Fruit fly (Drosophila melanogaster): ENCODE measurements around the gene abd-A.
A peak's percentile ranks its signal among the peaks of the same experiment; 100 is the strongest.

Gene abd-A

DNA sequence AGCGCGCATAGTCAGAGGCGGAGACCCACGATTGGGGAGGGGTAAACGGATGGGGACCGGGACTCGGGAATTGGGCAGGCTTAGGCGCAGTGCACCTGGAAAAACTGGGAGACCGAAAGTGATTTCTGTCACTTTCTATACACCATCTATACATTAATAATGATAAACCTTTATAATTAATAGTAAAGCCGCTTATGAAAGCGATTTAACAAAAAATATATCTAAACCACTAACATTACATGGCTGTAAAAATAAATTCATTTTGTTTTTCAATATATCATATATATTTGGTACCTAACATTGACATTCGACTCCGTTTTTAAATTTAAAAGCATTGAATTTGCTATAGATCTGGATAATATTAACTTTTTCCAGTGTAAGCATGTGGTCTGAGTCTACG lies 28.9 kb downstream of the abd-A start:
- peak; percentile 42 for TF ChIP-seq lmd (GFP tag; IDR thresholded peaks at IDR 0.05)
- TF ChIP-seq otp (GFP tag; IDR thresholded peaks at IDR 0.05): no peak
- no peak for TF ChIP-seq CG9932 (GFP tag; IDR thresholded peaks at IDR 0.05)
- peak; percentile 11 for TF ChIP-seq CG18599 (GFP tag; optimal IDR thresholded peaks at IDR 0.05)
- TF ChIP-seq ken (GFP tag; IDR thresholded peaks at IDR 0.05): no peak
- no peak for TF ChIP-seq CG1603 (tag; optimal IDR thresholded peaks at IDR 0.05)
- peak; percentile 61 for TF ChIP-seq dmrt99B (tag; optimal IDR thresholded peaks at IDR 0.05)
- TF ChIP-seq dysf (GFP tag; IDR thresholded peaks at IDR 0.05): peak; percentile 54; the same call in 2 of the 3 replicates
- TF ChIP-seq CG14441 (GFP tag; IDR thresholded peaks at IDR 0.05): 0 out of 2 replicates have a peak, but pooled peaks have one; percentile 19
- TF ChIP-seq CG9817 (tag; optimal IDR thresholded peaks at IDR 0.05): no peak
- TF ChIP-seq rib (GFP tag; IDR thresholded peaks at IDR 0.05): no peak
- TF ChIP-seq Lim3 (GFP tag; IDR thresholded peaks at IDR 0.05): no peak
- peak; percentile 56 for TF ChIP-seq Xrp1 (GFP tag; IDR thresholded peaks at IDR 0.05)
- no peak for TF ChIP-seq CrebB (tag; optimal IDR thresholded peaks at IDR 0.05)
- no peak for TF ChIP-seq Sin3A (optimal IDR thresholded peaks at IDR 0.05)
- TF ChIP-seq Abd-B (GFP tag; optimal IDR thresholded peaks at IDR 0.05): no peak
- TF ChIP-seq psq (GFP tag; optimal IDR thresholded peaks at IDR 0.05): no peak
- TF ChIP-seq p53 (GFP tag; optimal IDR thresholded peaks at IDR 0.05): no peak
- TF ChIP-seq crc (GFP tag; optimal IDR thresholded peaks at IDR 0.05): no peak
- no peak for TF ChIP-seq Mad (GFP tag; optimal IDR thresholded peaks at IDR 0.05)
- TF ChIP-seq aop (GFP tag; IDR thresholded peaks at IDR 0.05): no peak
- TF ChIP-seq CG7271 (tag; optimal IDR thresholded peaks at IDR 0.05): no peak
- no peak for TF ChIP-seq CG14965 (GFP tag; optimal IDR thresholded peaks at IDR 0.05; ENCODE audit: borderline replicate concordance)
- TF ChIP-seq CG17359 (tag; optimal IDR thresholded peaks at IDR 0.05): peak; percentile 3
- peak; percentile 69 for TF ChIP-seq phol (tag; optimal IDR thresholded peaks at IDR 0.05)
- TF ChIP-seq Gsc (GFP tag; IDR thresholded peaks at IDR 0.05): no peak
- no peak for TF ChIP-seq fu2 (GFP tag; optimal IDR thresholded peaks at IDR 0.05)
- no peak for TF ChIP-seq Optix (GFP tag; IDR thresholded peaks at IDR 0.05)
- TF ChIP-seq bbx (GFP tag; IDR thresholded peaks at IDR 0.05; ENCODE audit: partially characterized antibody): no peak
- TF ChIP-seq danr (GFP tag; IDR thresholded peaks at IDR 0.05): no peak
- no peak for TF ChIP-seq az2 (GFP tag; optimal IDR thresholded peaks at IDR 0.05)
- TF ChIP-seq CG18262 (tag; optimal IDR thresholded peaks at IDR 0.05): peak; percentile 85
- TF ChIP-seq jigr1 (GFP tag; IDR thresholded peaks at IDR 0.05): no peak
- no peak; the same call in 2 of the 3 replicates for TF ChIP-seq CG11093 (GFP tag; IDR thresholded peaks at IDR 0.05)
- TF ChIP-seq Lhr (GFP tag; optimal IDR thresholded peaks at IDR 0.05): no peak
- TF ChIP-seq CG34422 (GFP tag; IDR thresholded peaks at IDR 0.05): no peak
- no peak for TF ChIP-seq nerfin-2 (GFP tag; IDR thresholded peaks at IDR 0.05; ENCODE audit: partially characterized antibody)
- no peak for TF ChIP-seq Opbp (GFP tag; IDR thresholded peaks at IDR 0.05; ENCODE audit: partially characterized antibody)
- TF ChIP-seq CG9797 (GFP tag; optimal IDR thresholded peaks at IDR 0.05): no peak
- TF ChIP-seq repo (GFP tag; optimal IDR thresholded peaks at IDR 0.05): no peak
- TF ChIP-seq sr (GFP tag; IDR thresholded peaks at IDR 0.05): no peak
- TF ChIP-seq CG17802 (tag; optimal IDR thresholded peaks at IDR 0.05): no peak
- TF ChIP-seq zen (tag; optimal IDR thresholded peaks at IDR 0.05): no peak
- no peak for TF ChIP-seq CG5953 (GFP tag; IDR thresholded peaks at IDR 0.05)
- no peak for TF ChIP-seq CG2116 (GFP tag; optimal IDR thresholded peaks at IDR 0.05)
- TF ChIP-seq gem (tag; optimal IDR thresholded peaks at IDR 0.05): peak; percentile 74
- no peak for TF ChIP-seq CG2889 (GFP tag; IDR thresholded peaks at IDR 0.05)
- no peak for TF ChIP-seq ftz-f1 (GFP tag; optimal IDR thresholded peaks at IDR 0.05)
- TF ChIP-seq E2f2 (GFP tag; IDR thresholded peaks at IDR 0.05): no peak
- no peak for TF ChIP-seq pnt (GFP tag; optimal IDR thresholded peaks at IDR 0.05)
- no peak for TF ChIP-seq Med (GFP tag)
- TF ChIP-seq al (GFP tag; IDR thresholded peaks at IDR 0.05): no peak
- TF ChIP-seq CG1024 (GFP tag; IDR thresholded peaks at IDR 0.05): no peak
